Worm (Caenorhabditis elegans) whole organism, young adult: ENCODE results near the gene irld-44.

Experiments used
- Y67H2A.10 ChIP-seq: fragments of 200-800 bp; sonication (Bioruptor generic); conservative IDR thresholded peaks from 2 replicates; pipeline ENCODE4 v1.3.6; 2022; ENCODE audit warnings: missing genetic modification reagents, missing genetic modification characterization, missing compliant biosample characterization
- ZK185.1 ChIP-seq: sonication (generic microtip); optimal IDR thresholded peaks from 2 replicates; lab custom pipeline; 2016; ENCODE audit warnings: mild to moderate bottlenecking, missing genetic modification characterization, missing compliant biosample characterization; ENCODE audit not compliant: poor library complexity, severe bottlenecking
- rec-8 ChIP-seq, 2 experiments: sonication (generic microtip); optimal IDR thresholded peaks; 2 replicates each; lab custom pipeline; 2016; ENCODE audit warnings: mild to moderate bottlenecking in 2 of 2, missing genetic modification characterization in 2 of 2, missing genetic modification reagents in 2 of 2, missing genotype in 2 of 2, missing biosample characterization in 1 of 2, missing compliant biosample characterization in 1 of 2, moderate library complexity in 1 of 2
- snpc-1.1 ChIP-seq: sonication (generic microtip); optimal IDR thresholded peaks from 2 replicates; lab custom pipeline; 2017; ENCODE audit warnings: missing genetic modification characterization, mild to moderate bottlenecking, missing compliant biosample characterization, antibody characterized with exemption, moderate library complexity, missing genotype, missing genetic modification reagents; ENCODE audit not compliant: insufficient read depth

DNA sequence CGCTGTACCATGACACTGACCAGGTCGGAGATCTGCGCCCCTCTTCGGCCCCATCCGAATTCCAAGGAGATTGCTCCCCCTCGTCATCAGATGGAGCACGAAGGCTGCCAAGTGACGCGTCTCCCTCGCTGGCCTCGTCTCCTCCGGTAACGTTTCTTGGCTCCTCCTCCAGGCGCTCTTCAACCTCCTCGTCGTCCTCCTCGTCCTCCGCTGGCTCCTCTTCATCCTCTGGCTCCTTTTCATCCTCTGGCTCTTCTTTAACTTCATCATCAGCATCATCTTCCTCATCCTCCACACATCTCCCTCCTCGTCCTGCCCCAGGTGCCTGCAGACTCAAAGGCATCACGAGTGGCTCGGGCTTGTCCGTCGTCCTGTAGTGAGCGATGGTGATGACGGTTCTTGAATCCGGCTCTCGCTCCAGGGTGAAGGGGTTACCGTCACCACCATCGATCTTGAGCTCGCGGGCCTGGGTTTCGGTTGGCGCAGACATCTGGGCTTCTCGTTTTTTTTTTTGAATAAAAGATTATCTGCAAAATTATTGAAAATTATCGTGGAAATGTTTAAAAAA, 48.2 kb downstream of the irld-44 start:
- TF ChIP-seq Y67H2A.10 (GFP tag; lab: Robert Waterston, UW) (no peak), rec-8 (tag; optimal IDR thresholded peaks at IDR 0.05; lab: Kevin White, UChicago) (no peak), ZK185.1 (tag; lab: Kevin White, UChicago) (no peak), snpc-1.1 (tag; lab: Kevin White, UChicago) (no peak)
